Worm (Caenorhabditis elegans): ENCODE results near the gene gst-16.

gst-16 gene

DNA sequence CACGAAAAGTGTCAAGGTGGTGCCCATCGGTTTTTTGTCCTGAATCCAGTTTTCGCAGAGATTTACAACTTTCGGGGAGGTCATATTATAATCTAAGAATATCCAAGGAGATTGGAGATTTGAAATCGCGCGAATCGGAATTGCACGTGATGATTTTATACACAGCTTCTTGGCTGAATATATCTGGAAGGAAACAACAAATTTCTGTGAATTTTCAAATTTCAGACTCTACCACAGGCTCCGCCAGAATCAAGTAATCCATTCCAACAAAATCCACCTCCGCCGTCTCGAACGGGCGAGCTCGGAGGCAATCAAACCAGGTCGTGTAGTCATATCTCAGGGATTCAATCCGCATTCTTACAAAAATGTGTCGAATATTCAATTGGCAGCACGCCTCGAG is 29.0 kb downstream of the gst-16 start:
- TF ChIP-seq fkh-8 (tag; optimal IDR thresholded peaks at IDR 0.05) (no peak), nhr-77 (tag; optimal IDR thresholded peaks at IDR 0.05) (no peak)

DNA sequence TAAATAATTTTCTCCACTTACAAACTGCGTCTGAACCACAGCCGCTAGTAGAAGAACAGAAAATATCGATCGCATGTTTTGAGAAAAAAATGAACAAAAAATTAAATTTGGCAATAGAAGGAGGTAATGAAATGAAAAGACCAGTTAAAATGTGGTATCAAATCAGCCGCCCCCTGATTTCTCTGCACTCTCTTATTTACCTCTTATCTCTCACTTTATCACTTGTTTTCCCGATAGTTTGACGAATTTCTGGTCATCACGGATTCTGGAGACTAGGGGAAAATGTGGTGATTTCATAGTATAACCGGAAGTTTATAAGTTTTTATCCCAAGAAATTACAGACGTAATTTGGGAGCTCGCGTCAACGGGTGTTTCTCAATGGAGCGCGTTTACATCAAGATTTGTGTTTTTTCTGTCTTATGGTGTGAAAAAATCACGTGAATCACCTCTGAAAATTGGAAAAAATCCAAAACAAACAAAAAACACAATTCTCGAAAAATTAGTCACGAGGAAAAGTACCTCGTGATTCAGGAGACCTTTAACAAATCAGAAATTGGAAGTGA is 30.5 kb downstream of the gst-16 start, which contains the start of gene clec-146:
Gene clec-146, minus strand, starts transcription at position 116 of the 563 bp plus-strand sequence.
- TF ChIP-seq elt-3 (tag; optimal IDR thresholded peaks at IDR 0.05) (peak in 1 of 6 experiments; percentile 55), pqm-1 (tag; optimal IDR thresholded peaks at IDR 0.05) (no peak), nhr-77 (tag; optimal IDR thresholded peaks at IDR 0.05) (no peak), nhr-20 (tag; optimal IDR thresholded peaks at IDR 0.05) (no peak), fkh-8 (tag; optimal IDR thresholded peaks at IDR 0.05) (no peak), lsy-2 (tag; optimal IDR thresholded peaks at IDR 0.05) (peak in 1 of 2 experiments; percentile 25), unc-86 (tag; optimal IDR thresholded peaks at IDR 0.05) (no peak), zip-4 (GFP tag; optimal IDR thresholded peaks at IDR 0.05) (no peak), nhr-12 (tag; optimal IDR thresholded peaks at IDR 0.05) (no peak), Y116A8C.19 (tag; optimal IDR thresholded peaks at IDR 0.05; ENCODE audit: borderline replicate concordance) (no peak), aha-1 (tag; optimal IDR thresholded peaks at IDR 0.05) (no peak), mep-1 (tag; optimal IDR thresholded peaks at IDR 0.05) (no peak), lin-15B (tag; optimal IDR thresholded peaks at IDR 0.05) (no peak), nhr-85 (tag) (peak; percentile 68), hpl-2 (GFP tag; optimal IDR thresholded peaks at IDR 0.05) (no peak), lin-13 (GFP tag; optimal IDR thresholded peaks at IDR 0.05) (no peak), blmp-1 (tag; optimal IDR thresholded peaks at IDR 0.05) (peak; percentile 9), mef-2 (tag; optimal IDR thresholded peaks at IDR 0.05) (no peak), swsn-7 (tag; optimal IDR thresholded peaks at IDR 0.05) (no peak), jun-1 (tag; optimal IDR thresholded peaks at IDR 0.05) (no peak), nhr-19 (GFP tag; conservative IDR thresholded peaks at IDR 0.05) (0 out of 2 replicates have a peak, but pooled peaks have one; percentile 17), egl-27 (tag; optimal IDR thresholded peaks at IDR 0.05) (no peak), efl-1 (optimal IDR thresholded peaks at IDR 0.05) (no peak), efl-1 (GFP tag; optimal IDR thresholded peaks at IDR 0.05 in 1 of 2) (peak in 1 of 2 experiments; percentile 92), fkh-10 (GFP tag; optimal IDR thresholded peaks at IDR 0.05) (no peak)

DNA sequence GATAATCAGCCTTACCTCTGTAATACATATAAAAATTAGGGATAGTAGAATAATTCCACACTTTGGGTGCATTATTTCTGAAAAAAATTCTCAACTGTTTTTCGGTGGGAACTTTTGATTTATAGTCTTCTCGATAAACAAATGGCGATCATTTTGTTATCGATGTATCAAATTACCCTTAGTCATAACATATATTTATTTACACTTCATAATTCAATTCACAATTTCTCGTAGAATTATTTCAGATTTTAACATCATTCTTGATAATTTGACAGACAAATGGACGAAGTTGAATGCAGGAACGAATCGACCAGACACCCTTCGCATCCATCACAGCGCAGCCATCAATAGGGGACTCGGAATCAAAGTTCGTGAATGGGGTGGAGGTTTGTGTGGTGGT is 33.8 kb downstream of the gst-16 start, which contains the start of gene clec-145:
Gene clec-145, minus strand, starts transcription at position 101 of the 400 bp plus-strand sequence.
- TF ChIP-seq sptf-1 (tag; optimal IDR thresholded peaks at IDR 0.05) (no peak), efl-1 (optimal IDR thresholded peaks at IDR 0.05) (no peak), efl-1 (GFP tag; optimal IDR thresholded peaks at IDR 0.05 in 1 of 2) (peak in 1 of 2 experiments; percentile 75), grh-1 (GFP tag; IDR thresholded peaks at IDR 0.05) (no peak)

DNA sequence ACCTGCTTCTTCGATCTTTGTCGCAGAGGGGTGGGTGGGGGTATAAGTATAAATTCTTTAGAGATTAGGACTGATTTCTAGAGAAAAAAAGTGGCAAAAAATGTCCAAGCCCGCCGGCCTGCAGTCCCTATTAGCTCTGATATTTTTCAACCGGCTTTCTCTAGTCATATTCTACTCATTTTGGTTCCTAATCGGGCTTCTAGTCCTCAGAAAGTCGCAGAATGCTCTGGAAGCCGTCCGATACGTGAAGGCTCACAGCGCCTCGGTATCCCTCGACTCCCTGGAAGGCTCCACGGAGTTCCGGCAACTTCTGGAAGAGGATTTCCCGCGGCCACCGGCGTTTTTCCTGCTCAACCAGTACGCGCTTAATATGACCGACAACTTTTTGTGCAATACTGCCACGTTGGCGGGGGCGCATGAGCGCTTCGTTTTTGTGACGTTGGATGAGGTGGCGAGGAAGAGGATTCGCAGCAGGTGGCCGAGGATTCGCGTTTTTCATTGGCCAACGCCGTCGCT is 38.5 kb downstream of the gst-16 start, which contains the start of gene Y48E1B.8:
Gene Y48E1B.8, plus strand, starts transcription at position 51 of the 516 bp plus-strand sequence.
- TF ChIP-seq unc-86 (tag; optimal IDR thresholded peaks at IDR 0.05) (no peak), zip-4 (GFP tag; optimal IDR thresholded peaks at IDR 0.05) (no peak), aly-2 (tag; optimal IDR thresholded peaks at IDR 0.05) (no peak), lin-13 (GFP tag; optimal IDR thresholded peaks at IDR 0.05) (no peak), unc-62 (GFP tag; optimal IDR thresholded peaks at IDR 0.05) (no peak), sptf-1 (tag; optimal IDR thresholded peaks at IDR 0.05) (no peak), dpl-1 (GFP tag; optimal IDR thresholded peaks at IDR 0.05) (no peak), pax-3 (tag; optimal IDR thresholded peaks at IDR 0.05) (no peak), nhr-77 (tag; optimal IDR thresholded peaks at IDR 0.05) (no peak), hlh-4 (tag; optimal IDR thresholded peaks at IDR 0.05) (no peak), grh-1 (GFP tag; IDR thresholded peaks at IDR 0.05) (no peak), zag-1 (tag; optimal IDR thresholded peaks at IDR 0.05) (no peak), mdl-1 (tag; optimal IDR thresholded peaks at IDR 0.05) (no peak), ceh-88 (GFP tag; IDR thresholded peaks at IDR 0.05) (no peak), elt-2 (tag; optimal IDR thresholded peaks at IDR 0.05) (no peak), elt-3 (tag; optimal IDR thresholded peaks at IDR 0.05) (no peak)

Data from whole organism, L1 larva.